Worm (Caenorhabditis elegans): Measurements from ENCODE around the gene F13H10.8.

Gene F13H10.8

DNA sequence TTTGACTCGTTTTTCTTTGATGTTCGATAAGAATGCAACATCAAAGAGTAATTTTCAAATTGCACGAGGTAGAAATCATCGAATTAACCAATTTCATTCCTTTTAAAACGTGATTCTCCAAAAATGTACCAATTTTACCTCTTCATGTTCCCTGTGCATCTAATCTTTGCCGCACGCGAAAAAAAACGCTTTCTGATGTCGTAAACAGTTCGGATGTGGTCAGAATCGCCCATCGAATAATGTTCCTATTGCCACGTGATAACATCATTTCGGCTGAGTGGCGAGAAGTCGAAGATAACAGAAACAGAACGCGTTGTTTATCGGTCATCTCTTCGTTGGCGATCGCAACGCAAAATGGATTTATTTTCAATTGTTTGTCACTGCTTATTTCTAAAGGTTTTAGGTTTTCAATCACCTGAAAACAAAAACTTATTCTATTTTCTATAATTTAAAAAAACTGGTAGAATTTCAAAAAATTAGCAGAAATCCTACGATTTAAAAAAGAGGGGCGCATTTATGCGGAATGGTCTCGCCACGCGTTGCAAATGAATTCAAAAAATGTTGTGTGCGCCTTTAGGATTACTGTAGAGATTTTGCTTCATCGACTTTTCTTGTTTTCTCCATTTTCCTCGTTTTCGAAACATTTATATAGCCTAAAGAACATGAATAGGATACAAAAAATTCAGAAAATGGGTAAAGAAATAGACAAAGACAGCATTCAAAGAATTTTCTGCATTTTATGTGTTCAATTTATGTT is 1.4 kb downstream of the F13H10.8 start, which contains the start of gene mogs-1 (continued):
- TF ChIP-seq ceh-63 (GFP tag; optimal IDR thresholded peaks at IDR 0.05) (no peak), lin-35 (GFP tag; optimal IDR thresholded peaks at IDR 0.05) (peak in 1 of 2 experiments; percentile 39), efl-3 (GFP tag; optimal IDR thresholded peaks at IDR 0.05) (no peak), efl-1 (optimal IDR thresholded peaks at IDR 0.05) (no peak), efl-1 (GFP tag; optimal IDR thresholded peaks at IDR 0.05 in 1 of 2) (peak in 1 of 2 experiments; percentile 60), ces-1 (GFP tag; optimal IDR thresholded peaks at IDR 0.05) (no peak), sup-37 (GFP tag; optimal IDR thresholded peaks at IDR 0.05) (no peak), C16A3.4 (tag; optimal IDR thresholded peaks at IDR 0.05) (no peak), lin-39 (tag; optimal IDR thresholded peaks at IDR 0.05) (no peak), dpl-1 (GFP tag; optimal IDR thresholded peaks at IDR 0.05) (no peak), elt-3 (tag; optimal IDR thresholded peaks at IDR 0.05) (peak in 1 of 6 experiments; percentile 72), ztf-4 (tag; optimal IDR thresholded peaks at IDR 0.05) (peak; percentile 60), lin-14 (GFP tag; optimal IDR thresholded peaks at IDR 0.05) (peak; percentile 65), tlp-1 (tag; optimal IDR thresholded peaks at IDR 0.05) (no peak), tbx-2 (tag; optimal IDR thresholded peaks at IDR 0.05) (peak; percentile 11), mdl-1 (tag; optimal IDR thresholded peaks at IDR 0.05) (peak in 1 of 2 experiments; percentile 56), fos-1 (tag; optimal IDR thresholded peaks at IDR 0.05) (no peak), nhr-19 (GFP tag; conservative IDR thresholded peaks at IDR 0.05) (0 out of 2 replicates have a peak, but pooled peaks have one; percentile 26), nhr-90 (tag; optimal IDR thresholded peaks at IDR 0.05; ENCODE audit: poor library complexity) (no peak), unc-98 (GFP tag; IDR thresholded peaks at IDR 0.05) (no peak), blmp-1 (tag; optimal IDR thresholded peaks at IDR 0.05) (peak; percentile 73), nhr-20 (tag; optimal IDR thresholded peaks at IDR 0.05) (peak; percentile 62), nhr-85 (tag) (peak; percentile 87)

DNA sequence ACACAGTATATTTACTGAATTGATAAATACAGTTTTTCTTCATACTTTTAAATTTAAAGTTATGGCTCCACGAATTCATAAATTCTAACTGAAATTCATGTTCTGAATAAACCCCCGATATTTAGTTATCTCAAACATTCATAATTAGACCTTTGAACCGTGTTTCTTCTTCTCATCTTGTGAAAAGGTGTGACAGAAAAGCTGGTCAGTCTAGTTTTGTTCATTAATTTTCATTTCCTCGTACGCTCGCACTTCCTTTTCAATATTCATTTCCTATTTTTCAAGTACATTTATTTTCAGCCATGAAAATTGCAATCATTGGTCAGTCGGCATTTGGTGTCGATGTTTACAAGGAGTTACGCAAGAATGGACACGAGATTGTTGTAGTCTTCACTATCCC is 2.0 kb downstream of the F13H10.8 start, which contains the start of gene alh-3:
Gene alh-3 (plus strand): TSS at position 301 of the 400 bp plus-strand sequence.
- no peak for TF ChIP-seq nhr-47 (tag; optimal IDR thresholded peaks at IDR 0.05)
- no peak for TF ChIP-seq pqm-1 (tag; optimal IDR thresholded peaks at IDR 0.05)
- no peak for TF ChIP-seq swsn-7 (tag; optimal IDR thresholded peaks at IDR 0.05)
- TF ChIP-seq fkh-8 (tag; optimal IDR thresholded peaks at IDR 0.05): no peak
- no peak for TF ChIP-seq nhr-90 (tag; optimal IDR thresholded peaks at IDR 0.05; ENCODE audit: poor library complexity)
- no peak for TF ChIP-seq ztf-11 (tag; optimal IDR thresholded peaks at IDR 0.05)

DNA sequence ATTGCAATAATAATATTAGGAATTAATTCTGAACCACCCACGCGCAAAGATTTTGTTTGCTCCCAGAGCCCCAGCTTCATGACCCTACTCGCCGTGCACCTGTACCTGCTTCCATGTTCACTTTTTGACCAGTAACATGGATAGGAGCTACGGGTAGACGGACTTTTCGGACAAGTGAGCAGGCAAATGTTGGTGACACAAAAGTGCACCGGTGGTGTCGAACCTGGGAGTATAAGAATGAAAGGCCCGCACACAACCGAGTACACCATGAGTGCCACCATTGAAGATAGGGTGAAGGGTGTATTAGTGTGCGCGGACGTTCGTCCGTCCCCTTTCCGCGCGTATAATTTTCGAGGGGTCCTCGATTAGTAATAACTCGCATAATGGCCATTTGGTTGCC is 5.6 kb downstream of the F13H10.8 start:
- TF ChIP-seq mab-9 (GFP tag; IDR thresholded peaks at IDR 0.05): no peak
- no peak for TF ChIP-seq blmp-1 (tag; optimal IDR thresholded peaks at IDR 0.05)
- TF ChIP-seq ceh-8 (GFP tag; optimal IDR thresholded peaks at IDR 0.05): no peak
- TF ChIP-seq nhr-19 (GFP tag; conservative IDR thresholded peaks at IDR 0.05): peak; percentile 23
- TF ChIP-seq lir-3 (tag; optimal IDR thresholded peaks at IDR 0.05; ENCODE audit: poor library complexity): no peak
- no peak for TF ChIP-seq pag-3 (tag; optimal IDR thresholded peaks at IDR 0.05; ENCODE audit: borderline replicate concordance, insufficient read depth)
- peak; percentile 64 for TF ChIP-seq ama-1 (optimal IDR thresholded peaks at IDR 0.05)
- TF ChIP-seq nhr-47 (tag; optimal IDR thresholded peaks at IDR 0.05): peak; percentile 14
- no peak for TF ChIP-seq unc-62 (GFP tag; optimal IDR thresholded peaks at IDR 0.05)
- TF ChIP-seq isw-1 (GFP tag; IDR thresholded peaks at IDR 0.05): no peak
- TF ChIP-seq fkh-10 (GFP tag; optimal IDR thresholded peaks at IDR 0.05): no peak
- TF ChIP-seq ztf-4 (tag; optimal IDR thresholded peaks at IDR 0.05): peak; percentile 1
- no peak for TF ChIP-seq ceh-82 (tag; optimal IDR thresholded peaks at IDR 0.05)
- TF ChIP-seq sup-37 (GFP tag; optimal IDR thresholded peaks at IDR 0.05): no peak
- no peak for TF ChIP-seq F16B12.6 (tag; optimal IDR thresholded peaks at IDR 0.05)
- TF ChIP-seq mef-2 (tag; optimal IDR thresholded peaks at IDR 0.05): no peak
- no peak for TF ChIP-seq ets-5 (GFP tag; IDR thresholded peaks at IDR 0.05)
- peak; percentile 18 for TF ChIP-seq mep-1 (tag; optimal IDR thresholded peaks at IDR 0.05)
- no peak for TF ChIP-seq aha-1 (tag; optimal IDR thresholded peaks at IDR 0.05)
- TF ChIP-seq fkh-8 (tag; optimal IDR thresholded peaks at IDR 0.05): no peak
- no peak for TF ChIP-seq snpc-4 (tag; optimal IDR thresholded peaks at IDR 0.05)
- TF ChIP-seq xbp-1 (tag; optimal IDR thresholded peaks at IDR 0.05): no peak
- TF ChIP-seq grh-1 (GFP tag; IDR thresholded peaks at IDR 0.05): 0 out of 2 replicates have a peak, but pooled peaks have one; percentile 8
- no peak for TF ChIP-seq pax-3 (tag; optimal IDR thresholded peaks at IDR 0.05)
- no peak for TF ChIP-seq nhr-84 (tag; optimal IDR thresholded peaks at IDR 0.05)
- no peak for TF ChIP-seq ztf-11 (tag; optimal IDR thresholded peaks at IDR 0.05)
- TF ChIP-seq rnt-1 (tag; optimal IDR thresholded peaks at IDR 0.05): peak; percentile 28
